Fruit fly (Drosophila melanogaster): Measurements from ENCODE around the gene ppan.

The ppan gene

dm6 chr3R:21107907-21108591 is 8.0 kb upstream of the ppan start, which contains the start of the genes Sec15 and rtet (continued):
- TF ChIP-seq MBD-R2 (GFP tag; IDR thresholded peaks at IDR 0.05) (peak; percentile 78), CG10209 (GFP tag; optimal IDR thresholded peaks at IDR 0.05) (peak; percentile 54), Pdp1 (GFP tag; optimal IDR thresholded peaks at IDR 0.05) (peak in 1 of 2 experiments; percentile 11), Usf (GFP tag; optimal IDR thresholded peaks at IDR 0.05) (peak; percentile 40), fd102C (GFP tag; optimal IDR thresholded peaks at IDR 0.05) (no peak), CG2678 (tag; optimal IDR thresholded peaks at IDR 0.05) (no peak), D19B (GFP tag; optimal IDR thresholded peaks at IDR 0.05) (no peak), Oaz (GFP tag; IDR thresholded peaks at IDR 0.05) (0 out of 2 replicates have a peak, but pooled peaks have one; percentile 17), CG33213 (GFP tag; optimal IDR thresholded peaks at IDR 0.05) (no peak), CG2712 (tag; optimal IDR thresholded peaks at IDR 0.05) (peak; percentile 72), dmrt99B (tag; optimal IDR thresholded peaks at IDR 0.05) (no peak), CG3838 (GFP tag; optimal IDR thresholded peaks at IDR 0.05) (no peak), schlank (tag; optimal IDR thresholded peaks at IDR 0.05) (no peak), trh (GFP tag; optimal IDR thresholded peaks at IDR 0.05) (no peak), CG3726 (GFP tag; IDR thresholded peaks at IDR 0.05) (no peak), Ssrp (tag; optimal IDR thresholded peaks at IDR 0.05) (peak; percentile 72), Tbp (GFP tag; optimal IDR thresholded peaks at IDR 0.05) (no peak), CG14050 (GFP tag; IDR thresholded peaks at IDR 0.05) (peak; percentile 13; the same call in 1 of the 3 replicates), CG14710 (tag; optimal IDR thresholded peaks at IDR 0.05) (peak; percentile 77), so (GFP tag; IDR thresholded peaks at IDR 0.05) (0 out of 3 replicates have a peak, but pooled peaks have one; percentile 23), emc (GFP tag; optimal IDR thresholded peaks at IDR 0.05) (no peak), ems (GFP tag; optimal IDR thresholded peaks at IDR 0.05) (no peak), Rfx (GFP tag; IDR thresholded peaks at IDR 0.05) (peak; percentile 72), CG17359 (tag; optimal IDR thresholded peaks at IDR 0.05) (peak; percentile 63), Max (GFP tag; optimal IDR thresholded peaks at IDR 0.05) (peak; percentile 52), bab2 (GFP tag; optimal IDR thresholded peaks at IDR 0.05) (peak; percentile 28), zfh1 (GFP tag; IDR thresholded peaks at IDR 0.05) (peak; percentile 48; the same call in 2 of the 3 replicates), fd3F (GFP tag; optimal IDR thresholded peaks at IDR 0.05) (no peak), CG8388 (GFP tag; optimal IDR thresholded peaks at IDR 0.05) (no peak), Mad (GFP tag; optimal IDR thresholded peaks at IDR 0.05) (peak; percentile 48), ase (GFP tag; IDR thresholded peaks at IDR 0.05) (peak; percentile 39; the same call in 1 of the 3 replicates), CG12744 (GFP tag; optimal IDR thresholded peaks at IDR 0.05) (no peak), CG6654 (GFP tag; optimal IDR thresholded peaks at IDR 0.05) (no peak), CG18599 (GFP tag; optimal IDR thresholded peaks at IDR 0.05) (peak; percentile 70), Rx (GFP tag; IDR thresholded peaks at IDR 0.05) (peak; percentile 6; the same call in 1 of the 2 replicates), CG3995 (GFP tag; optimal IDR thresholded peaks at IDR 0.05) (no peak), sim (GFP tag; IDR thresholded peaks at IDR 0.05) (no peak), seq (GFP tag; IDR thresholded peaks at IDR 0.05) (no peak), CG11695 (GFP tag; IDR thresholded peaks at IDR 0.05) (no peak), CG3065 (GFP tag; optimal IDR thresholded peaks at IDR 0.05) (no peak), otp (GFP tag; IDR thresholded peaks at IDR 0.05) (peak; percentile 32; the same call in 1 of the 3 replicates), MTF-1 (GFP tag; optimal IDR thresholded peaks at IDR 0.05; ENCODE audit: borderline replicate concordance) (no peak), Side (GFP tag; optimal IDR thresholded peaks at IDR 0.05) (no peak), ara (GFP tag; IDR thresholded peaks at IDR 0.05) (peak; percentile 62), Antp (GFP tag; optimal IDR thresholded peaks at IDR 0.05) (no peak), CG10565 (GFP tag; optimal IDR thresholded peaks at IDR 0.05) (no peak), CG6175 (GFP tag; IDR thresholded peaks at IDR 0.05) (no peak), CG10959 (GFP tag; IDR thresholded peaks at IDR 0.05) (no peak), CG18764 (GFP tag; optimal IDR thresholded peaks at IDR 0.05) (peak; percentile 78), Optix (GFP tag; IDR thresholded peaks at IDR 0.05) (peak; percentile 54; the same call in 2 of the 3 replicates)
